Worm (Caenorhabditis elegans): ENCODE measurements around the gene srsx-29.

srsx-29 gene

DNA sequence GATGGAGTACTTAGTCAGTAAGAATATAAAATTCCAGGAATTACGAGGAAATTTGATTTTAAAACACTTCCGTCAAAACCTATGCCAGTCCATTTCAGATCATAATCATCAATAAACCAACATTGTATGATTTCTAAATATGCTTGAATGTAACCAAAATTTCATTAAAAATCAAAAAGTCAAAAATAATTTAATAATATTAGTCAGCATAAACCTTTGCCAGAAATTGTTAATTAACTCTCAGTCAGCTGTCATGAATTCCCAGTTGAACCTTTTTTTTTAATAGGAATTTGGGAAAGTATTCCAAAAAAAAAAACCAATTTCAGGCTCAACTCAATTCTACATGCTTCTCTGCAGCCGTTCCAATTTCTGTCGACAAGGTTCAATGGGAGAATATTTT is 6.4 kb upstream of the srsx-29 start, which contains the start of gene srsx-26:
Gene srsx-26 (plus strand): TSS at position 301 of the 400 bp plus-strand sequence.
- TF ChIP-seq sem-4 (tag; optimal IDR thresholded peaks at IDR 0.05) = no peak
- TF ChIP-seq F13H6.1 (tag; optimal IDR thresholded peaks at IDR 0.05) = no peak
- no peak for TF ChIP-seq mdl-1 (tag; optimal IDR thresholded peaks at IDR 0.05)
- no peak for TF ChIP-seq nhr-23 (tag; optimal IDR thresholded peaks at IDR 0.05)
- TF ChIP-seq crh-2 (tag; optimal IDR thresholded peaks at IDR 0.05) = no peak
- TF ChIP-seq elt-1 (tag; optimal IDR thresholded peaks at IDR 0.05) = no peak
- no peak for TF ChIP-seq zag-1 (tag; optimal IDR thresholded peaks at IDR 0.05)
- TF ChIP-seq lin-11 (tag; optimal IDR thresholded peaks at IDR 0.05) = no peak
- no peak for TF ChIP-seq aly-2 (tag; optimal IDR thresholded peaks at IDR 0.05)
- TF ChIP-seq gmeb-1 (tag; optimal IDR thresholded peaks at IDR 0.05) = no peak
- TF ChIP-seq sma-9 (GFP tag; optimal IDR thresholded peaks at IDR 0.05) = no peak
- no peak for TF ChIP-seq sma-9 (tag; optimal IDR thresholded peaks at IDR 0.05)
- no peak for TF ChIP-seq ztf-11 (tag; optimal IDR thresholded peaks at IDR 0.05)
- no peak for TF ChIP-seq nhr-10 (tag; optimal IDR thresholded peaks at IDR 0.05)
- no peak for TF ChIP-seq nhr-21 (tag; optimal IDR thresholded peaks at IDR 0.05)
- TF ChIP-seq nhr-11 (tag; optimal IDR thresholded peaks at IDR 0.05) = no peak
- TF ChIP-seq nhr-129 (tag; optimal IDR thresholded peaks at IDR 0.05) = no peak

DNA sequence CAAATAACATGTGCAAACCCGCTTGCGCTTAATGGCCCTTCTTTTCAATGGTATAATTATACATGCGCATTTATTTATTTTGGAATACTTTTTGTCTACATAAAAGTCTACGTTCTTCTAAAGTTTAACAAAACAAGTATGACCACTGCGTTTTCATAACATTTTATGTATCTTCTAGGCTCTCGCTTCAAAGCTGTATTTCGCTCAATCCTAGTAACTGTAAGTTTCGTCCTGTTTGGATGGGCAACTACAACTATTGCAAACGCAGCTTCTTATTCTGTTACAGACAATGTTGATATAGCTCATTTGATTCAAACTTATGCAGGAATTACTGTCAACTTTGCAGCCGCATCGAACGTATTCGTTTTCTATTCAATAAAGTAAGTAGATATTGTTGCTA is 5.1 kb upstream of the srsx-29 start, which contains the start of gene srsx-27:
Gene srsx-27 (plus strand): TSS at position 301 of the 400 bp plus-strand sequence.
- TF ChIP-seq nhr-129 (tag; optimal IDR thresholded peaks at IDR 0.05) (no peak), egl-27 (tag; optimal IDR thresholded peaks at IDR 0.05) (no peak), fos-1 (tag; optimal IDR thresholded peaks at IDR 0.05) (no peak), nhr-237 (tag; optimal IDR thresholded peaks at IDR 0.05) (no peak)

DNA sequence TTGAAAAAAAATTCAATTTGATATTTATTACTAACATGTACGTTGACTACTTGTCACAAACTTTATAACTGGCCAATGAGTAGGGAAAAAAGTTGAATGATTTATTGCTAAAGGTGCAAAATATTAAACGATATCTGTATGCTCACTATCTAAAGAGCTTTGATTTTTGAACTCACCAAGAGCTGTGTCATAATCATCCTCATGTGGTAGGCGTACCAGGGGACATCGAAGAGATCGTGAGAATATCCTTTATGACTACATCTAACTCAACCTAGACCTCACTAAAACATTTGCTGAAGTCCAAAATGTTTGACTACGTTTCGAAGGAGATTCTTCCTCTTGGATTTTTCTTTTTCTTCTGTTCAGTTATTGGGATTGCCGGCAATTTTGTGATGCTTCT is 2.5 kb upstream of the srsx-29 start, which contains the start of gene srsx-28:
Gene srsx-28 (plus strand): TSS at position 301 of the 400 bp plus-strand sequence.
- TF ChIP-seq snpc-4 (tag; optimal IDR thresholded peaks at IDR 0.05) (no peak), crh-2 (tag; optimal IDR thresholded peaks at IDR 0.05) (no peak), mab-5 (tag; optimal IDR thresholded peaks at IDR 0.05) (no peak), sem-4 (tag; optimal IDR thresholded peaks at IDR 0.05) (no peak), F13H6.1 (tag; optimal IDR thresholded peaks at IDR 0.05) (no peak), nhr-21 (tag; optimal IDR thresholded peaks at IDR 0.05) (no peak), sma-3 (GFP tag; optimal IDR thresholded peaks at IDR 0.05) (no peak), skn-1 (tag; optimal IDR thresholded peaks at IDR 0.05) (no peak), blmp-1 (tag; optimal IDR thresholded peaks at IDR 0.05; ENCODE audit: insufficient read depth) (no peak), fos-1 (tag; optimal IDR thresholded peaks at IDR 0.05) (no peak), Y55F3AM.14 (GFP tag; optimal IDR thresholded peaks at IDR 0.05) (no peak), ztf-1 (GFP tag; conservative IDR thresholded peaks at IDR 0.05) (no peak), zag-1 (tag; optimal IDR thresholded peaks at IDR 0.05) (no peak), unc-55 (GFP tag; optimal IDR thresholded peaks at IDR 0.05) (no peak), lin-13 (GFP tag; optimal IDR thresholded peaks at IDR 0.05) (no peak), alr-1 (tag; optimal IDR thresholded peaks at IDR 0.05) (no peak), dmd-4 (tag; optimal IDR thresholded peaks at IDR 0.05) (no peak)

DNA sequence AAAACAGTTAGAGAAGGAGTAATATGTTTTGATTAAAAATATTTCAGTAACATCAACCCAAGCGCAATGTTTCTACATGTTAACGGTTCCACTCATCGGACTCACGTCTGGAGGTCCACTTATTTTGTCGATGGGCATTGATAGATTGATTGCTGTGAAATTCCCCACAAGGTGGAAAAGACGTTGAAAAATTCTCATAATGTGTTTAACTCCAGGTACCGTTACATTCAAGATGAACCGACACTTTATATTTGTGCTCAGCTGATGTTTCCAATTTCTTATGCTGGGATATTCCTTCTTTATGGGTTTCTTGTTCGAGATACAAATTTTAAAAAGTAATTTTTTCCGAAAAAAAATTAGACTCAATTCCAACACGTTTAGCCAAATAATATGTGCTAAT is 1.7 kb upstream of the srsx-29 start:
- TF ChIP-seq nhr-77 (tag; optimal IDR thresholded peaks at IDR 0.05) (no peak), aly-2 (tag; optimal IDR thresholded peaks at IDR 0.05) (no peak), egl-27 (tag; optimal IDR thresholded peaks at IDR 0.05) (no peak), alr-1 (tag; optimal IDR thresholded peaks at IDR 0.05) (no peak), unc-39 (tag; optimal IDR thresholded peaks at IDR 0.05) (no peak), ZK546.5 (tag; optimal IDR thresholded peaks at IDR 0.05) (no peak)

DNA sequence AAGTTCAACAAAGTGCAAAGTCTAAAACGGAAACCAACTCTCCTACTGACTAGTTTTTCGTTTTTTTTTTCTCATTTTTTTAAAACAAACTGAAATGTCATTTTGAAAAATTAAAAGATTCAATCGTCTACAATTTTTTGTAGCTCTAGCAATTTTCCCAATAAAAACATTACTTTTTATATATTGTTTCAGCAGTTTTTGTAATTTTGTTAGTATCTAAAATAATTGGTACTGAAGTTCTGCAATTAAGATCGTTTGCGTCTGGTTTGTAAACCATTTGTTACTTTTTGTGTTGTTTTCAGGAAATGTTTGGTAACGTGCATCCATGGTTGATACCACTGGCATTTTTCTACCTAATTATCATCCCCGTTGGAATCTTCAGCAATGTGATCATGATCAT is 3.7 kb downstream of the srsx-29 start, which contains the start of gene srsx-30:
Gene srsx-30 (plus strand): TSS at position 301 of the 400 bp plus-strand sequence.
- no peak for TF ChIP-seq mdl-1 (tag; optimal IDR thresholded peaks at IDR 0.05)
- TF ChIP-seq Y55F3AM.14 (GFP tag; optimal IDR thresholded peaks at IDR 0.05) = no peak
- TF ChIP-seq ztf-11 (tag; optimal IDR thresholded peaks at IDR 0.05) = no peak
- TF ChIP-seq ZK546.5 (tag; optimal IDR thresholded peaks at IDR 0.05) = no peak
- TF ChIP-seq egl-27 (tag; optimal IDR thresholded peaks at IDR 0.05) = no peak
- no peak for TF ChIP-seq nhr-77 (tag; optimal IDR thresholded peaks at IDR 0.05)
- no peak for TF ChIP-seq unc-39 (tag; optimal IDR thresholded peaks at IDR 0.05)
- TF ChIP-seq ceh-16 (tag; optimal IDR thresholded peaks at IDR 0.05) = no peak
- TF ChIP-seq ama-1 (optimal IDR thresholded peaks at IDR 0.05) = no peak

Data from whole organism, L2 larva.